Worm (Caenorhabditis elegans): ENCODE results near the gene T24D5.4.

ce11 chrX:12631446-12631845, 34.5 kb downstream of the T24D5.4 start:
- TF ChIP-seq C08G9.2 (tag; optimal IDR thresholded peaks at IDR 0.05) (no peak), ama-1 (optimal IDR thresholded peaks at IDR 0.05) (no peak), K09A11.1 (tag; optimal IDR thresholded peaks at IDR 0.05; ENCODE audit: insufficient read depth) (no peak)
